Worm (Caenorhabditis elegans) whole organism, L3 larva: Measurements from ENCODE around the gene E02C12.6.

Experiments
- ceh-82 ChIP-seq: fragments of 150-350 bp; optimal IDR thresholded peaks from 2 replicates; lab custom pipeline; 2014; ENCODE audit warnings: missing biosample characterization, missing genetic modification characterization
- daf-12 ChIP-seq: fragments of 150-350 bp; optimal IDR thresholded peaks from 2 replicates; lab custom pipeline; 2014; ENCODE audit warnings: missing biosample characterization, missing genetic modification reagents, missing genetic modification characterization
- eor-1 ChIP-seq, 2 experiments: fragments of 150-350 bp; optimal IDR thresholded peaks; 2 replicates each; lab custom pipeline; 2014 to 2018; ENCODE audit warnings: missing biosample characterization in 2 of 2, missing genetic modification characterization in 2 of 2
- lin-15B ChIP-seq: fragments of 150-350 bp; optimal IDR thresholded peaks from 2 replicates; lab custom pipeline; 2014; ENCODE audit warnings: missing biosample characterization, missing genetic modification characterization
- lin-39 ChIP-seq: fragments of 150-350 bp; optimal IDR thresholded peaks from 2 replicates; lab custom pipeline; 2018; ENCODE audit warnings: missing biosample characterization, missing genetic modification reagents, missing genetic modification characterization
- nhr-11 ChIP-seq: fragments of 150-350 bp; optimal IDR thresholded peaks from 2 replicates; lab custom pipeline; 2014; ENCODE audit warnings: missing biosample characterization, missing genetic modification characterization
- nhr-12 ChIP-seq: fragments of 150-350 bp; optimal IDR thresholded peaks from 2 replicates; lab custom pipeline; 2014; ENCODE audit warnings: missing biosample characterization, missing genetic modification characterization
- nhr-237 ChIP-seq: fragments of 150-350 bp; optimal IDR thresholded peaks from 2 replicates; lab custom pipeline; 2014; ENCODE audit warnings: missing biosample characterization, missing genetic modification characterization
- nhr-76 ChIP-seq: fragments of 150-350 bp; sonication (generic microtip); optimal IDR thresholded peaks from 5 replicates; lab custom pipeline; 2014; ENCODE audit warnings: missing biosample characterization, missing genetic modification characterization
- pha-4 ChIP-seq: fragments of 150-350 bp; optimal IDR thresholded peaks from 2 replicates; lab custom pipeline; 2014; ENCODE audit warnings: missing biosample characterization, missing genetic modification reagents, missing genetic modification characterization
- pqm-1 ChIP-seq: fragments of 150-350 bp; optimal IDR thresholded peaks from 2 replicates; lab custom pipeline; 2017; ENCODE audit warnings: missing biosample characterization, missing genetic modification characterization, inconsistent platforms
- snpc-4 ChIP-seq: fragments of 150-350 bp; optimal IDR thresholded peaks from 2 replicates; lab custom pipeline; 2014; ENCODE audit warnings: missing biosample characterization, missing genetic modification characterization
- zag-1 ChIP-seq: fragments of 150-350 bp; optimal IDR thresholded peaks from 2 replicates; lab custom pipeline; 2014; ENCODE audit warnings: missing biosample characterization, missing genetic modification characterization

- no peak for TF ChIP-seq pha-4 (tag; lab: Kevin White, UChicago)
- no peak for TF ChIP-seq pqm-1
- no peak for TF ChIP-seq nhr-237 (tag; lab: Kevin White, UChicago)
- no peak for TF ChIP-seq lin-39 (tag; lab: Kevin White, UChicago)
- TF ChIP-seq snpc-4 (tag; lab: Kevin White, UChicago) = no peak
- TF ChIP-seq eor-1 (tag; optimal IDR thresholded peaks at IDR 0.05; lab: Kevin White, UChicago) = no peak
- TF ChIP-seq nhr-11 (tag; lab: Kevin White, UChicago) = no peak
- TF ChIP-seq daf-12 (tag; lab: Kevin White, UChicago) = no peak
- TF ChIP-seq nhr-76 (tag; lab: Kevin White, UChicago) = no peak
- no peak for TF ChIP-seq zag-1 (tag; lab: Kevin White, UChicago)
- no peak for TF ChIP-seq lin-15B (tag; lab: Kevin White, UChicago)
- no peak for TF ChIP-seq nhr-12 (tag; lab: Kevin White, UChicago)
- TF ChIP-seq ceh-82 (tag; lab: Kevin White, UChicago) = no peak
Measured at ce11 chrV:9359674-9360073, 11.2 kb downstream of the E02C12.6 start, which contains the start of gene gpa-3.
